Fruit fly (Drosophila melanogaster) whole organism, embryonic: Measurements from ENCODE around the gene CG10365.

Source experiments
- Adf1 ChIP-seq: fragments of 200-800 bp; sonication (Bioruptor generic); IDR thresholded peaks from 2 replicates; pipeline ENCODE4 v1.3.6; 2022; ENCODE audit warnings: missing biosample characterization, missing genetic modification characterization
- Atf-2 ChIP-seq: fragments of 200-800 bp; sonication (Bioruptor generic); optimal IDR thresholded peaks from 2 replicates; lab custom pipeline; 2016; ENCODE audit warnings: missing biosample characterization, missing genetic modification characterization
- CG10543 ChIP-seq: fragments of 200-800 bp; sonication (Bioruptor generic); optimal IDR thresholded peaks from 3 replicates; lab custom pipeline; 2017; ENCODE audit warnings: missing biosample characterization, mild to moderate bottlenecking, missing genetic modification characterization, moderate library complexity
- CG11398 ChIP-seq: fragments of 200-800 bp; sonication (Bioruptor generic); optimal IDR thresholded peaks from 2 replicates; lab custom pipeline; 2016; ENCODE audit warnings: missing biosample characterization, missing genetic modification characterization
- CG14014 ChIP-seq: fragments of 200-800 bp; sonication (Bioruptor generic); IDR thresholded peaks from 2 replicates; pipeline ENCODE4 v1.3.6; 2022; ENCODE audit warnings: missing biosample characterization, missing genetic modification characterization
- CG14965 ChIP-seq: fragments of 200-800 bp; sonication (Bioruptor generic); optimal IDR thresholded peaks from 2 replicates; lab custom pipeline; 2016; ENCODE audit warnings: missing biosample characterization, missing genetic modification characterization, borderline replicate concordance
- CG15073 ChIP-seq: fragments of 200-800 bp; sonication (Bioruptor generic); optimal IDR thresholded peaks from 2 replicates; lab custom pipeline; 2016; ENCODE audit warnings: missing biosample characterization, missing genetic modification characterization
- CG15601 ChIP-seq: fragments of 200-800 bp; sonication (Bioruptor generic); optimal IDR thresholded peaks from 3 replicates; lab custom pipeline; 2019; ENCODE audit warnings: missing biosample characterization, mild to moderate bottlenecking, missing genetic modification characterization, moderate library complexity
- CG1647 ChIP-seq: fragments of 200-800 bp; sonication (Bioruptor generic); optimal IDR thresholded peaks from 3 replicates; lab custom pipeline; 2016; ENCODE audit warnings: missing biosample characterization, missing genetic modification characterization
- CG17829 ChIP-seq: fragments of 200-800 bp; optimal IDR thresholded peaks from 2 replicates; lab custom pipeline; 2019; ENCODE audit warnings: missing biosample characterization, mild to moderate bottlenecking, missing genetic modification characterization, moderate library complexity
- CG18262 ChIP-seq: fragments of 200-800 bp; optimal IDR thresholded peaks from 3 replicates; lab custom pipeline; 2019; ENCODE audit warnings: missing biosample characterization, mild to moderate bottlenecking, missing genetic modification characterization, moderate library complexity
- CG33213 ChIP-seq: fragments of 200-800 bp; sonication (Bioruptor generic); optimal IDR thresholded peaks from 3 replicates; lab custom pipeline; 2016; ENCODE audit warnings: missing biosample characterization, missing genetic modification characterization
- CG34224 ChIP-seq: fragments of 200-800 bp; sonication (Bioruptor generic); IDR thresholded peaks from 3 replicates; pipeline ENCODE4 v1.3.6; 2022; ENCODE audit warnings: missing biosample characterization, missing genetic modification characterization; ENCODE audit not compliant: partially characterized antibody
- CG3995 ChIP-seq: fragments of 200-800 bp; sonication (Bioruptor generic); optimal IDR thresholded peaks from 3 replicates; lab custom pipeline; 2016; ENCODE audit warnings: missing biosample characterization, missing genetic modification characterization
- CG4707 ChIP-seq: fragments of 200-800 bp; sonication (Bioruptor generic); optimal IDR thresholded peaks from 2 replicates; lab custom pipeline; 2018; ENCODE audit warnings: missing biosample characterization, mild to moderate bottlenecking, missing genetic modification characterization, moderate library complexity
- CG5245 ChIP-seq: fragments of 200-800 bp; sonication (Bioruptor generic); optimal IDR thresholded peaks from 3 replicates; lab custom pipeline; 2016; ENCODE audit warnings: missing biosample characterization, missing genetic modification characterization
- CG7963 ChIP-seq: fragments of 200-800 bp; sonication (Bioruptor generic); IDR thresholded peaks from 3 replicates; pipeline ENCODE4 v1.3.6; 2022; ENCODE audit warnings: missing biosample characterization, missing genetic modification characterization; ENCODE audit not compliant: partially characterized antibody
- CG9215 ChIP-seq: fragments of 200-800 bp; sonication (Bioruptor generic); IDR thresholded peaks from 2 replicates; pipeline ENCODE4 v1.3.6; 2022; ENCODE audit warnings: missing biosample characterization, missing genetic modification characterization
- CG9609 ChIP-seq: fragments of 200-800 bp; sonication (Bioruptor generic); optimal IDR thresholded peaks from 3 replicates; lab custom pipeline; 2016; ENCODE audit warnings: missing biosample characterization, missing genetic modification characterization
- CG9817 ChIP-seq: fragments of 200-800 bp; sonication (Bioruptor generic); optimal IDR thresholded peaks from 2 replicates; lab custom pipeline; 2018; ENCODE audit warnings: missing biosample characterization, mild to moderate bottlenecking, missing genetic modification characterization, moderate library complexity
- Camta ChIP-seq: fragments of 200-800 bp; sonication (Bioruptor generic); optimal IDR thresholded peaks from 2 replicates; lab custom pipeline; 2016; ENCODE audit warnings: missing biosample characterization, missing genetic modification characterization
- ERR ChIP-seq: fragments of 200-800 bp; sonication (Bioruptor generic); optimal IDR thresholded peaks from 2 replicates; lab custom pipeline; 2016; ENCODE audit warnings: missing biosample characterization, missing genetic modification characterization
- Fer3 ChIP-seq: fragments of 200-800 bp; sonication (Bioruptor generic); optimal IDR thresholded peaks from 2 replicates; lab custom pipeline; 2018; ENCODE audit warnings: missing biosample characterization, mild to moderate bottlenecking, missing genetic modification characterization, moderate library complexity
- Gug ChIP-seq: fragments of 200-800 bp; sonication (Bioruptor generic); IDR thresholded peaks from 4 replicates; pipeline ENCODE4 v1.3.6; 2022; ENCODE audit warnings: missing biosample characterization, missing genetic modification characterization
- HLH4C ChIP-seq: fragments of 200-800 bp; sonication (Bioruptor generic); IDR thresholded peaks from 3 replicates; pipeline ENCODE4 v1.3.6; 2022; ENCODE audit warnings: missing biosample characterization, missing genetic modification characterization; ENCODE audit not compliant: partially characterized antibody
- Hand ChIP-seq: fragments of 200-800 bp; sonication (Bioruptor generic); optimal IDR thresholded peaks from 2 replicates; lab custom pipeline; 2017; ENCODE audit warnings: mild to moderate bottlenecking, missing biosample characterization, missing genetic modification reagents, missing genetic modification characterization
- Hey ChIP-seq: fragments of 200-800 bp; sonication (Bioruptor generic); optimal IDR thresholded peaks from 3 replicates; lab custom pipeline; 2018; ENCODE audit warnings: missing biosample characterization, mild to moderate bottlenecking, missing genetic modification characterization
- Hmr ChIP-seq: fragments of 200-800 bp; sonication (Bioruptor generic); optimal IDR thresholded peaks from 3 replicates; lab custom pipeline; 2017; ENCODE audit warnings: mild to moderate bottlenecking, missing biosample characterization, missing genetic modification reagents, missing genetic modification characterization
- Hr3 ChIP-seq: fragments of 200-800 bp; sonication (Bioruptor generic); optimal IDR thresholded peaks from 3 replicates; lab custom pipeline; 2016; ENCODE audit warnings: missing biosample characterization, missing genetic modification characterization
- Hsf ChIP-seq: fragments of 200-800 bp; sonication (Bioruptor generic); optimal IDR thresholded peaks from 3 replicates; lab custom pipeline; 2016; ENCODE audit warnings: missing biosample characterization, missing genetic modification characterization
- Lim3 ChIP-seq: fragments of 200-800 bp; sonication (Bioruptor generic); IDR thresholded peaks from 2 replicates; pipeline ENCODE4 v1.3.6; 2022; ENCODE audit warnings: missing biosample characterization, missing genetic modification characterization
- Med ChIP-seq: fragments of 200-800 bp; sonication (Bioruptor generic); peaks from one replicate; lab custom pipeline; 2016; ENCODE audit warnings: missing biosample characterization, missing genetic modification characterization, mild to moderate bottlenecking, inconsistent platforms, moderate library complexity
- Nf-YB ChIP-seq: fragments of 200-800 bp; sonication (Bioruptor generic); optimal IDR thresholded peaks from 3 replicates; lab custom pipeline; 2019; ENCODE audit warnings: missing biosample characterization, mild to moderate bottlenecking, missing genetic modification characterization, moderate library complexity
- chn ChIP-seq: fragments of 200-800 bp; sonication (Bioruptor generic); optimal IDR thresholded peaks from 2 replicates; lab custom pipeline; 2016; ENCODE audit warnings: missing biosample characterization, missing genetic modification characterization
- dm ChIP-seq: fragments of 200-800 bp; sonication (Bioruptor generic); optimal IDR thresholded peaks from 3 replicates; lab custom pipeline; 2016; ENCODE audit warnings: missing biosample characterization, missing genetic modification characterization
- dpn ChIP-seq, 2 experiments: fragments of 200-800 bp; sonication (Bioruptor generic); optimal IDR thresholded peaks; 3 replicates each; lab custom pipeline; 2016; ENCODE audit warnings: missing biosample characterization in 2 of 2, missing genetic modification characterization in 2 of 2
- fu2 ChIP-seq: fragments of 200-800 bp; sonication (Bioruptor generic); optimal IDR thresholded peaks from 2 replicates; lab custom pipeline; 2016; ENCODE audit warnings: missing biosample characterization, missing genetic modification characterization
- gcm2 ChIP-seq: fragments of 200-800 bp; sonication (Bioruptor generic); optimal IDR thresholded peaks from 2 replicates; lab custom pipeline; 2016; ENCODE audit warnings: missing biosample characterization, missing genetic modification characterization
- hb ChIP-seq: fragments of 200-800 bp; sonication (Bioruptor generic); IDR thresholded peaks from 3 replicates; pipeline ENCODE4 v1.3.6; 2022; ENCODE audit warnings: missing biosample characterization, missing genetic modification characterization; ENCODE audit not compliant: partially characterized antibody
- insv ChIP-seq, 2 experiments: fragments of 200-800 bp; sonication (Bioruptor generic); optimal IDR thresholded peaks; 3 replicates each; lab custom pipeline; 2016 to 2018; ENCODE audit warnings: missing biosample characterization in 2 of 2, missing genetic modification characterization in 2 of 2
- jumu ChIP-seq: fragments of 200-800 bp; sonication (Bioruptor generic); optimal IDR thresholded peaks from 3 replicates; lab custom pipeline; 2016; ENCODE audit warnings: missing biosample characterization, missing genetic modification characterization
- knrl ChIP-seq: fragments of 200-800 bp; sonication (Bioruptor generic); IDR thresholded peaks from 3 replicates; pipeline ENCODE4 v1.3.6; 2022; ENCODE audit warnings: missing biosample characterization, missing genetic modification characterization; ENCODE audit not compliant: partially characterized antibody
- lmd ChIP-seq: fragments of 200-800 bp; sonication (Bioruptor generic); IDR thresholded peaks from 2 replicates; pipeline ENCODE4 v1.3.6; 2022; ENCODE audit warnings: missing biosample characterization, missing genetic modification characterization
- luna ChIP-seq: fragments of 200-800 bp; sonication (Bioruptor generic); optimal IDR thresholded peaks from 2 replicates; lab custom pipeline; 2016; ENCODE audit warnings: missing biosample characterization, missing genetic modification characterization
- nerfin-1 ChIP-seq: fragments of 200-800 bp; sonication (Bioruptor generic); optimal IDR thresholded peaks from 3 replicates; lab custom pipeline; 2019; ENCODE audit warnings: missing biosample characterization, mild to moderate bottlenecking, missing genetic modification characterization, moderate library complexity
- odd ChIP-seq: fragments of 200-800 bp; sonication (Bioruptor generic); optimal IDR thresholded peaks from 2 replicates; lab custom pipeline; 2017; ENCODE audit warnings: missing biosample characterization, mild to moderate bottlenecking, missing genetic modification characterization
- peb ChIP-seq: fragments of 200-800 bp; sonication (Bioruptor generic); IDR thresholded peaks from 2 replicates; pipeline ENCODE4 v1.3.6; 2022; ENCODE audit warnings: missing biosample characterization, missing genetic modification characterization
- salm ChIP-seq: fragments of 200-800 bp; sonication (Bioruptor generic); optimal IDR thresholded peaks from 2 replicates; lab custom pipeline; 2018; ENCODE audit warnings: missing biosample characterization, mild to moderate bottlenecking, missing genetic modification characterization
- slp2 ChIP-seq: fragments of 200-800 bp; sonication (Bioruptor generic); optimal IDR thresholded peaks from 2 replicates; lab custom pipeline; 2016; ENCODE audit warnings: missing biosample characterization, missing genetic modification characterization
- so ChIP-seq: fragments of 200-800 bp; sonication (Bioruptor generic); IDR thresholded peaks from 3 replicates; pipeline ENCODE4 v1.3.6; 2022; ENCODE audit warnings: missing biosample characterization, missing genetic modification characterization
- trh ChIP-seq: fragments of 200-800 bp; sonication (Bioruptor generic); optimal IDR thresholded peaks from 2 replicates; lab custom pipeline; 2016; ENCODE audit warnings: missing biosample characterization, missing genetic modification characterization

CG10365 gene

DNA sequence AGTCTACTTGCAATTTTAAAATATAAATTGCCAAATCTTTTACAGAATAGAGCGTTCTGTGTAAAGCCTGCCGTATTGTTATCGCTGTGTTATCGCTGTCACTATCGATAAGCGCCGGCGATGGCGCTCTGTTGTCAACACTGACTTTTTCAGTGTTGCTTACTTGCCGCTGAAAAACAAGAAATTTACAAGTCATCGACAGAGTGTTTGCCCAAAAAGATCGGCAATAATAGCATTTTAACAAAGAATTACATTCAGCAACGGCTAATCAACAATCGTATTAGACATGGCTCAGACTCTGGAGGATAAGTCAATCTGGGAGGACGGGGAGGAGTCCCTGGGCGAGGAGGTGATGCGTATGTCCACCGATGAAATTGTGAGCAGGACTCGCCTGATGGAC is 29.6 kb downstream of the CG10365 start, which contains the start of the genes RanBP3 and Rpt5:
TSS of gene RanBP3 (minus strand) at position 107 of the 400 bp plus-strand sequence.
TSS of gene Rpt5 (plus strand) at position 149 of the 400 bp plus-strand sequence.
- TF ChIP-seq lmd (peak; percentile 8; the same call in 1 of the 2 replicates), Hr3 (GFP tag; lab: Kevin White, UChicago) (peak; percentile 19), CG7963 (GFP tag; lab: Robert Waterston, UW) (peak; percentile 76), luna (GFP tag; lab: Kevin White, UChicago) (peak; percentile 69), trh (peak; percentile 18), so (no peak), salm (tag; lab: Kevin White, UChicago) (no peak), CG14014 (GFP tag; lab: Robert Waterston, UW) (0 out of 2 replicates have a peak, but pooled peaks have one; percentile 30), knrl (peak; percentile 75), chn (GFP tag; lab: Kevin White, UChicago) (peak; percentile 36), CG33213 (GFP tag; lab: Kevin White, UChicago) (peak; percentile 61), CG3995 (GFP tag; lab: Kevin White, UChicago) (peak; percentile 35), Med (GFP tag; lab: Kevin White, UChicago) (peak; percentile 96), ERR (GFP tag; lab: Kevin White, UChicago) (peak; percentile 77), Atf-2 (peak; percentile 48), CG11398 (peak; percentile 52), CG1647 (peak; percentile 56), CG14965 (GFP tag; lab: Kevin White, UChicago) (no peak), CG9215 (GFP tag; lab: Robert Waterston, UW) (peak; percentile 44), CG15073 (GFP tag; lab: Kevin White, UChicago) (peak; percentile 8), CG9817 (tag; lab: Kevin White, UChicago) (peak; percentile 38), hb (GFP tag; lab: Robert Waterston, UW) (peak; percentile 78), CG10543 (GFP tag; lab: Kevin White, UChicago) (no peak), CG5245 (GFP tag; lab: Kevin White, UChicago) (peak; percentile 7), CG9609 (GFP tag; lab: Kevin White, UChicago) (peak; percentile 59), CG18262 (tag; lab: Kevin White, UChicago) (no peak), Fer3 (tag; lab: Kevin White, UChicago) (peak; percentile 48), Hmr (peak; percentile 65), Gug (GFP tag; lab: Robert Waterston, UW) (peak; percentile 36; the same call in 1 of the 4 replicates), insv (GFP tag; optimal IDR thresholded peaks at IDR 0.05; lab: Kevin White, UChicago) (peak in 1 of 2 experiments; percentile 15), Adf1 (peak; percentile 47), HLH4C (GFP tag; lab: Robert Waterston, UW) (peak; percentile 81), nerfin-1 (tag; lab: Kevin White, UChicago) (peak; percentile 9), slp2 (GFP tag; lab: Kevin White, UChicago) (peak; percentile 0), Lim3 (GFP tag; lab: Robert Waterston, UW) (no peak), dm (GFP tag; lab: Kevin White, UChicago) (peak; percentile 58), Hey (tag; lab: Kevin White, UChicago) (no peak), Hsf (GFP tag; lab: Kevin White, UChicago) (peak; percentile 66), peb (GFP tag; lab: Robert Waterston, UW) (0 out of 2 replicates have a peak, but pooled peaks have one; percentile 33), dpn (GFP tag; optimal IDR thresholded peaks at IDR 0.05; lab: Kevin White, UChicago) (peak; percentile 62 to 78), Nf-YB (GFP tag; lab: Kevin White, UChicago) (no peak), gcm2 (peak; percentile 10), CG34224 (peak; percentile 92), CG4707 (GFP tag; lab: Kevin White, UChicago) (peak; percentile 31), Hand (GFP tag; lab: Kevin White, UChicago) (no peak), CG15601 (tag; lab: Kevin White, UChicago) (no peak), fu2 (GFP tag; lab: Kevin White, UChicago) (peak; percentile 61), odd (GFP tag; lab: Kevin White, UChicago) (no peak), Camta (peak; percentile 6), jumu (GFP tag; lab: Kevin White, UChicago) (peak; percentile 49), CG17829 (tag; lab: Kevin White, UChicago) (peak; percentile 50)
